Worm (Caenorhabditis elegans) whole organism, young adult: ENCODE measurements around the gene fut-5.
A peak's percentile ranks its signal among the peaks of the same experiment; 100 is the strongest.
"Not testable (repeated sequence)": the region's sequence is repeated elsewhere in the genome, so short reads cannot be mapped to it uniquely, and the experiment has no call there.

ENCODE experiments used
- B0019.2 ChIP-seq: fragments of 200-800 bp; sonication (Bioruptor generic); conservative IDR thresholded peaks from 2 replicates; pipeline ENCODE4 v1.3.6; 2022; ENCODE audit warnings: missing genetic modification reagents, missing genetic modification characterization, missing compliant biosample characterization
- B0035.1 ChIP-seq: sonication (generic microtip); optimal IDR thresholded peaks from 2 replicates; lab custom pipeline; 2016; ENCODE audit warnings: missing genetic modification characterization, mild to moderate bottlenecking, missing compliant biosample characterization, missing genotype, missing genetic modification reagents
- B0336.3 ChIP-seq: fragments of 200-800 bp; sonication (Bioruptor generic); IDR thresholded peaks from 2 replicates; pipeline ENCODE4 v1.3.6; 2022; ENCODE audit warnings: missing genetic modification characterization, missing compliant biosample characterization
- D2030.7 ChIP-seq: fragments of 200-800 bp; sonication (Bioruptor generic); IDR thresholded peaks from 2 replicates; pipeline ENCODE4 v1.3.6; 2022; ENCODE audit warnings: missing genetic modification reagents, missing genetic modification characterization, missing compliant biosample characterization
- F37B4.10 ChIP-seq: fragments of 200-800 bp; sonication (Bioruptor generic); IDR thresholded peaks from 2 replicates; pipeline ENCODE4 v1.3.6; 2022; ENCODE audit warnings: missing genetic modification characterization, missing compliant biosample characterization
- K11D2.4 ChIP-seq: fragments of 200-800 bp; sonication (Bioruptor generic); IDR thresholded peaks from 2 replicates; pipeline ENCODE4 v1.3.6; 2022; ENCODE audit warnings: missing genetic modification reagents, missing genetic modification characterization, missing compliant biosample characterization
- K12H6.12 ChIP-seq: fragments of 200-800 bp; sonication (Bioruptor generic); optimal IDR thresholded peaks from 2 replicates; lab custom pipeline; 2018; ENCODE audit warnings: mild to moderate bottlenecking, missing genetic modification characterization, missing compliant biosample characterization
- Y53F4B.3 ChIP-seq: fragments of 200-800 bp; sonication (Bioruptor generic); IDR thresholded peaks from 2 replicates; pipeline ENCODE4 v1.3.6; 2022; ENCODE audit warnings: missing genetic modification reagents, missing genetic modification characterization, missing compliant biosample characterization
- Y56A3A.18 ChIP-seq: fragments of 200-800 bp; sonication (Bioruptor generic); IDR thresholded peaks from 2 replicates; pipeline ENCODE4 v1.3.6; 2022; ENCODE audit warnings: missing genetic modification reagents, missing genetic modification characterization, missing compliant biosample characterization
- Y67H2A.10 ChIP-seq: fragments of 200-800 bp; sonication (Bioruptor generic); conservative IDR thresholded peaks from 2 replicates; pipeline ENCODE4 v1.3.6; 2022; ENCODE audit warnings: missing genetic modification reagents, missing genetic modification characterization, missing compliant biosample characterization
- Y79H2A.3 ChIP-seq: fragments of 200-800 bp; sonication (Bioruptor generic); conservative IDR thresholded peaks from 2 replicates; pipeline ENCODE4 v1.3.6; 2022; ENCODE audit warnings: missing genetic modification reagents, missing genetic modification characterization, missing compliant biosample characterization
- Y95B8A.8 ChIP-seq: fragments of 200-800 bp; sonication (Bioruptor generic); IDR thresholded peaks from 2 replicates; pipeline ENCODE4 v1.3.6; 2022; ENCODE audit warnings: missing genetic modification reagents, missing genetic modification characterization, missing compliant biosample characterization
- athp-1 ChIP-seq: sonication (generic microtip); optimal IDR thresholded peaks from 2 replicates; lab custom pipeline; 2017; ENCODE audit warnings: mild to moderate bottlenecking, missing genetic modification characterization, missing compliant biosample characterization
- ceh-100 ChIP-seq: fragments of 200-800 bp; sonication (Bioruptor generic); IDR thresholded peaks from 2 replicates; pipeline ENCODE4 v1.3.6; 2022; ENCODE audit warnings: missing genetic modification reagents, missing genetic modification characterization, missing compliant biosample characterization
- ceh-27 ChIP-seq: fragments of 200-800 bp; sonication (Bioruptor generic); optimal IDR thresholded peaks from 2 replicates; lab custom pipeline; 2018; ENCODE audit warnings: mild to moderate bottlenecking, missing genetic modification characterization, moderate library complexity, missing compliant biosample characterization
- ceh-91 ChIP-seq: fragments of 200-800 bp; sonication (Bioruptor generic); IDR thresholded peaks from 2 replicates; pipeline ENCODE4 v1.3.6; 2022; ENCODE audit warnings: missing genetic modification reagents, missing genetic modification characterization, missing compliant biosample characterization
- die-1 ChIP-seq: sonication (generic microtip); optimal IDR thresholded peaks from 2 replicates; lab custom pipeline; 2016; ENCODE audit warnings: missing genotype, mild to moderate bottlenecking, missing genetic modification characterization, missing compliant biosample characterization
- dox-1 ChIP-seq: fragments of 200-800 bp; sonication (Bioruptor generic); IDR thresholded peaks from 2 replicates; pipeline ENCODE4 v1.3.6; 2022; ENCODE audit warnings: missing genetic modification reagents, missing genetic modification characterization, missing compliant biosample characterization
- dpl-1 ChIP-seq: fragments of 150-350 bp; optimal IDR thresholded peaks from 2 replicates; lab custom pipeline; 2014; ENCODE audit warnings: missing biosample characterization, missing genetic modification reagents, missing genetic modification characterization
- efl-1 ChIP-seq: fragments of 150-350 bp; optimal IDR thresholded peaks from 2 replicates; lab custom pipeline; 2014; ENCODE audit warnings: missing biosample characterization, missing genetic modification reagents, missing genetic modification characterization
- egl-44 ChIP-seq: fragments of 200-800 bp; sonication (Bioruptor generic); IDR thresholded peaks from 2 replicates; pipeline ENCODE4 v1.3.6; 2022; ENCODE audit warnings: missing genetic modification reagents, missing genetic modification characterization, missing compliant biosample characterization
- egrh-3 ChIP-seq: fragments of 200-800 bp; sonication (Bioruptor generic); IDR thresholded peaks from 2 replicates; pipeline ENCODE4 v1.3.6; 2022; ENCODE audit warnings: missing genetic modification reagents, missing genetic modification characterization, missing compliant biosample characterization
- ekl-4 ChIP-seq: fragments of 200-800 bp; sonication (Bioruptor generic); IDR thresholded peaks from 2 replicates; pipeline ENCODE4 v1.3.6; 2022; ENCODE audit warnings: missing genetic modification reagents, missing genetic modification characterization, missing compliant biosample characterization
- hmg-1.2 ChIP-seq: fragments of 200-800 bp; sonication (Bioruptor generic); IDR thresholded peaks from 2 replicates; pipeline ENCODE4 v1.3.6; 2022; ENCODE audit warnings: missing genetic modification reagents, missing genetic modification characterization, missing compliant biosample characterization
- hsf-1 ChIP-seq: fragments of 200-800 bp; sonication (Bioruptor generic); IDR thresholded peaks from 2 replicates; pipeline ENCODE4 v1.3.6; 2022; ENCODE audit warnings: missing genetic modification reagents, missing genetic modification characterization, missing compliant biosample characterization
- let-526 ChIP-seq: fragments of 200-800 bp; sonication (Bioruptor generic); IDR thresholded peaks from 2 replicates; pipeline ENCODE4 v1.3.6; 2022; ENCODE audit warnings: missing genetic modification reagents, missing genetic modification characterization, missing compliant biosample characterization
- lin-40 ChIP-seq: sonication (generic microtip); optimal IDR thresholded peaks from 2 replicates; lab custom pipeline; 2016; ENCODE audit warnings: missing genetic modification characterization, mild to moderate bottlenecking, missing compliant biosample characterization, missing genotype, missing genetic modification reagents
- lin-54 ChIP-seq: fragments of 200-800 bp; sonication (Bioruptor generic); optimal IDR thresholded peaks from 2 replicates; lab custom pipeline; 2018; ENCODE audit warnings: mild to moderate bottlenecking, missing genetic modification characterization, missing compliant biosample characterization
- lir-1 ChIP-seq: fragments of 200-800 bp; sonication (Bioruptor generic); conservative IDR thresholded peaks from 2 replicates; pipeline ENCODE4 v1.3.6; 2022; ENCODE audit warnings: missing genetic modification reagents, missing genetic modification characterization, missing compliant biosample characterization
- lsl-1 ChIP-seq: fragments of 200-800 bp; sonication (Bioruptor generic); optimal IDR thresholded peaks from 2 replicates; lab custom pipeline; 2018; ENCODE audit warnings: mild to moderate bottlenecking, missing genetic modification characterization, moderate library complexity, missing compliant biosample characterization
- lsy-27 ChIP-seq: sonication (generic microtip); optimal IDR thresholded peaks from 2 replicates; lab custom pipeline; 2017; ENCODE audit warnings: missing genetic modification characterization, mild to moderate bottlenecking, missing compliant biosample characterization, antibody characterized with exemption, missing genotype, borderline replicate concordance; ENCODE audit not compliant: insufficient read depth
- madf-3 ChIP-seq: fragments of 200-800 bp; sonication (Bioruptor generic); IDR thresholded peaks from 2 replicates; pipeline ENCODE4 v1.3.6; 2022; ENCODE audit warnings: missing genetic modification reagents, missing genetic modification characterization, missing compliant biosample characterization
- madf-6 ChIP-seq: fragments of 200-800 bp; sonication (Bioruptor generic); IDR thresholded peaks from 2 replicates; pipeline ENCODE4 v1.3.6; 2022; ENCODE audit warnings: missing genetic modification reagents, missing genetic modification characterization, missing compliant biosample characterization
- madf-8 ChIP-seq: fragments of 200-800 bp; sonication (Bioruptor generic); conservative IDR thresholded peaks from 2 replicates; pipeline ENCODE4 v1.3.6; 2022; ENCODE audit warnings: missing genetic modification reagents, missing genetic modification characterization, missing compliant biosample characterization
- mcd-1 ChIP-seq: fragments of 200-800 bp; sonication (Bioruptor generic); IDR thresholded peaks from 2 replicates; pipeline ENCODE4 v1.3.6; 2022; ENCODE audit warnings: missing genetic modification reagents, missing genetic modification characterization, missing compliant biosample characterization
- nfyb-1 ChIP-seq: fragments of 200-800 bp; sonication (Bioruptor generic); IDR thresholded peaks from 2 replicates; pipeline ENCODE4 v1.3.6; 2022; ENCODE audit warnings: missing genetic modification reagents, missing genetic modification characterization, missing compliant biosample characterization
- nhr-80 ChIP-seq: sonication (generic microtip); optimal IDR thresholded peaks from 2 replicates; lab custom pipeline; 2016; ENCODE audit warnings: missing genetic modification characterization, missing compliant biosample characterization
- nhr-90 ChIP-seq: sonication (generic microtip); optimal IDR thresholded peaks from 2 replicates; lab custom pipeline; 2016; ENCODE audit warnings: missing genotype, mild to moderate bottlenecking, missing genetic modification characterization, missing compliant biosample characterization
- snpc-3.4 ChIP-seq: sonication (generic microtip); optimal IDR thresholded peaks from 2 replicates; lab custom pipeline; 2017; ENCODE audit warnings: missing genetic modification characterization, mild to moderate bottlenecking, missing compliant biosample characterization, antibody characterized with exemption, moderate library complexity, missing genotype, missing genetic modification reagents
- snpc-4 ChIP-seq, 5 experiments: fragments of 150-350 bp in 1 of 5; sonication (generic microtip) in 4 of 5; optimal IDR thresholded peaks; 2 replicates each; lab custom pipeline; 2014 to 2018; ENCODE audit warnings: missing genetic modification characterization in 5 of 5, missing biosample characterization in 3 of 5, antibody characterized with exemption in 2 of 5, mild to moderate bottlenecking in 2 of 5, missing compliant biosample characterization in 2 of 5, missing genotype in 2 of 5, moderate library complexity in 2 of 5, missing genetic modification reagents in 1 of 5
- tbp1 ChIP-seq: fragments of 200-800 bp; sonication (Bioruptor generic); optimal IDR thresholded peaks from 2 replicates; lab custom pipeline; 2018; ENCODE audit warnings: mild to moderate bottlenecking, missing genetic modification characterization, missing compliant biosample characterization
- tlf-1 ChIP-seq: fragments of 200-800 bp; sonication (Bioruptor generic); optimal IDR thresholded peaks from 2 replicates; lab custom pipeline; 2018; ENCODE audit warnings: mild to moderate bottlenecking, missing genetic modification characterization, missing compliant biosample characterization
- xnd-1 ChIP-seq: sonication (generic microtip); optimal IDR thresholded peaks from 2 replicates; lab custom pipeline; 2016; ENCODE audit warnings: missing genotype, missing genetic modification reagents, missing genetic modification characterization, missing compliant biosample characterization
- zfh-2 ChIP-seq: fragments of 200-800 bp; sonication (Bioruptor generic); conservative IDR thresholded peaks from 2 replicates; pipeline ENCODE4 v1.3.6; 2022; ENCODE audit warnings: missing genetic modification reagents, missing genetic modification characterization, missing compliant biosample characterization
- ztf-18 ChIP-seq: sonication (generic microtip); optimal IDR thresholded peaks from 2 replicates; lab custom pipeline; 2016; ENCODE audit warnings: missing genotype, mild to moderate bottlenecking, missing genetic modification characterization, missing compliant biosample characterization

Gene fut-5

DNA sequence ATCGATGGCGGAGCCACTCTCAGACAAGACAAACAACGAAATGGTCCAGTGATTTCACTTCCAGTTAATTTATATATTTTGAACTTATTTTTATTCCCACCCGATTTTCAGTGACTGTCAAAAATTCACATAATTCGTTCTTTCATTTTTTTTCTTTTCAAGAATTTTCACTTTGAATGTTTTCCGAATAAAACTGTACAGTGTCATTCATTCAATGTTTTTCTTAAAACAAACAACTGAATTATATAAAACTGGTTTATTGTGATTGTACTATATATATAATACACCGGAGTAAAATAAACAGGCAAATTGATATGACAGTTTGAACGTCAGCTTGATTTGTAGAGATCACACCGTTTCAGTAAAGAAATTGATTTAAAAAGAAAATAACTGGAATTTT is 35.5 kb upstream of the fut-5 start (continued):
- TF ChIP-seq xnd-1 (tag; lab: Kevin White, UChicago) (peak; percentile 13), lsy-27 (tag; lab: Kevin White, UChicago) (no peak), B0035.1 (tag; lab: Kevin White, UChicago) (no peak)

- TF ChIP-seq K12H6.12 (tag; lab: Kevin White, UChicago) (peak; percentile 2), Y95B8A.8 (peak; percentile 99), ceh-27 (GFP tag; lab: Kevin White, UChicago) (peak; percentile 70), hmg-1.2 (peak; percentile 86), let-526 (GFP tag; lab: Robert Waterston, UW) (peak; percentile 82), lir-1 (peak; percentile 86), madf-3 (GFP tag; lab: Robert Waterston, UW) (peak; percentile 95), mcd-1 (GFP tag; lab: Robert Waterston, UW) (peak; percentile 99), zfh-2 (GFP tag; lab: Robert Waterston, UW) (peak; percentile 78), Y67H2A.10 (GFP tag; lab: Robert Waterston, UW) (peak; percentile 91), dox-1 (peak; percentile 99), lin-40 (tag; lab: Kevin White, UChicago) (peak; percentile 82), die-1 (peak; percentile 28), madf-6 (GFP tag; lab: Robert Waterston, UW) (peak; percentile 99), tlf-1 (GFP tag; lab: Kevin White, UChicago) (peak; percentile 81), nhr-80 (tag; lab: Kevin White, UChicago) (peak; percentile 57), Y53F4B.3 (GFP tag; lab: Robert Waterston, UW) (peak; percentile 87), F37B4.10 (0 out of 2 replicates have a peak, but pooled peaks have one; percentile 69), ztf-18 (tag; lab: Kevin White, UChicago) (peak; percentile 66), lin-54 (peak; percentile 86), efl-1 (GFP tag; lab: Kevin White, UChicago) (peak; percentile 96), ekl-4 (GFP tag; lab: Robert Waterston, UW) (peak; percentile 97), ceh-100 (GFP tag; lab: Robert Waterston, UW) (peak; percentile 97), dpl-1 (GFP tag; lab: Kevin White, UChicago) (peak; percentile 88), xnd-1 (tag; lab: Kevin White, UChicago) (peak; percentile 88), madf-8 (GFP tag; lab: Robert Waterston, UW) (peak; percentile 97), nhr-90 (tag; lab: Kevin White, UChicago) (peak; percentile 34), nfyb-1 (GFP tag; lab: Robert Waterston, UW) (peak; percentile 95), B0336.3 (peak; percentile 69), snpc-3.4 (tag; lab: Kevin White, UChicago) (peak; percentile 84), athp-1 (peak; percentile 46), ceh-91 (GFP tag; lab: Robert Waterston, UW) (peak; percentile 100), Y79H2A.3 (peak; percentile 89), K11D2.4 (peak; percentile 88), egl-44 (GFP tag; lab: Robert Waterston, UW) (peak; percentile 85), tbp1 (peak; percentile 61), hsf-1 (peak; percentile 95), D2030.7 (GFP tag; lab: Robert Waterston, UW) (peak; percentile 100), snpc-4 (tag; optimal IDR thresholded peaks at IDR 0.05; lab: Kevin White, UChicago) (peak; percentile 20 to 66 (median 58)), egrh-3 (GFP tag; lab: Robert Waterston, UW) (peak; percentile 85), B0019.2 (peak; percentile 98), Y56A3A.18 (GFP tag; lab: Robert Waterston, UW) (peak; percentile 75), lsl-1 (GFP tag; lab: Kevin White, UChicago) (peak; percentile 79)
- not testable (repeated sequence) for TF ChIP-seq snpc-4 (GFP tag; optimal IDR thresholded peaks at IDR 0.05; lab: Kevin White, UChicago)
These were observed 34.1 kb upstream of the fut-5 start, which contains the start of gene unc-85 for ce11 chrII:4701482-4702119. Gene unc-85 (plus strand): TSS chrII:4702069.
